Fruit fly (Drosophila melanogaster): ENCODE measurements around the gene Ama.

DNA sequence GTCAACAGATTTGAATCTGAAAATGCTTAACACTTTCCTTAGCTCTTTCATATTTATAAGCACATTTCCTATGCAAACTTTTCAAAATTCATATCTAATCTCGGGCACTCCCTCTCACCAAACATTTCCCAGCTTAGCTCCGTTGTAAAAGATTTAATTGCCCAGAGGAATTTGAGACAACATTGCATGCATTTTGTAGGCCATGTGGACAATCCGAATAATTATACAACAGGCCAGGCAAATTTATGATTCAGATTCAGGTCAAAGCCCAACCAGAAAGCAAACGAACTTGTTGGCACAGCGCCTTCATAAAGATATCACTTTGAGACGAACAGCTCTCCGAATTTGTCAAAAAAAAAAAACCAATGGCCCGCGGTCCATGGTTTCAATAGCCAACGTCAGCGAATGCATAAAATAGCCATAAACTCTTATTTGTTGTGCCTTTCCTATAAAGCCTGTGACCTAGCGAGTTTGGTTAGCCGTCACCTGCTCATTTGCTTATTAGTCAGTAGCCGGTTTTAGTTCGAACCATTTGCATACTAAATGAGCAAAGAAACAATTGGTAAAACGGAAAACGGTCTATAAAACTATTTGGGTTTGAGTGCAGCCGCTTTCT is 51.7 kb downstream of the Ama start:
- TF ChIP-seq CG7101 (tag; optimal IDR thresholded peaks at IDR 0.05) (no peak), CG33017 (tag; optimal IDR thresholded peaks at IDR 0.05) (no peak), bab1 (GFP tag; optimal IDR thresholded peaks at IDR 0.05) (no peak), pad (GFP tag; optimal IDR thresholded peaks at IDR 0.05) (no peak), kay (GFP tag; ENCODE audit: borderline replicate concordance) (no peak), Clk (GFP tag; optimal IDR thresholded peaks at IDR 0.05) (no peak), CG7045 (GFP tag; optimal IDR thresholded peaks at IDR 0.05) (no peak), Mnt (GFP tag; optimal IDR thresholded peaks at IDR 0.05) (no peak), ovo (GFP tag; optimal IDR thresholded peaks at IDR 0.05) (no peak), CG1620 (GFP tag; optimal IDR thresholded peaks at IDR 0.05) (no peak), CG14711 (tag; optimal IDR thresholded peaks at IDR 0.05) (no peak), cnc (optimal IDR thresholded peaks at IDR 0.05) (no peak), Hr96 (GFP tag; optimal IDR thresholded peaks at IDR 0.05) (no peak), CG5204 (GFP tag; optimal IDR thresholded peaks at IDR 0.05) (no peak)
